Fruit fly (Drosophila melanogaster) whole organism, embryonic: Measurements from ENCODE around the gene CG12783.
A peak's percentile ranks its signal among the peaks of the same experiment; 100 is the strongest.

ENCODE experiments used
- Asciz ChIP-seq: fragments of 200-800 bp; sonication (Bioruptor generic); optimal IDR thresholded peaks from 2 replicates; lab custom pipeline; 2017; ENCODE audit warnings: missing biosample characterization, mild to moderate bottlenecking, missing genetic modification characterization, missing genetic modification reagents
- Atf6 ChIP-seq: fragments of 200-800 bp; sonication (Bioruptor generic); IDR thresholded peaks from 2 replicates; pipeline ENCODE4 v1.3.6; 2022; ENCODE audit warnings: missing biosample characterization, missing genetic modification characterization
- CG10654 ChIP-seq: fragments of 200-800 bp; sonication (Bioruptor generic); optimal IDR thresholded peaks from 2 replicates; lab custom pipeline; 2016; ENCODE audit warnings: missing biosample characterization, missing genetic modification characterization
- CG11723 ChIP-seq: fragments of 200-800 bp; sonication (Bioruptor generic); optimal IDR thresholded peaks from 2 replicates; lab custom pipeline; 2017; ENCODE audit warnings: missing biosample characterization, mild to moderate bottlenecking, missing genetic modification characterization
- CG13624 ChIP-seq: fragments of 200-800 bp; sonication (Bioruptor generic); optimal IDR thresholded peaks from 2 replicates; lab custom pipeline; 2016; ENCODE audit warnings: missing biosample characterization, missing genetic modification characterization
- CG14710 ChIP-seq: fragments of 200-800 bp; sonication (Bioruptor generic); optimal IDR thresholded peaks from 3 replicates; lab custom pipeline; 2019; ENCODE audit warnings: missing biosample characterization, mild to moderate bottlenecking, missing genetic modification characterization, moderate library complexity
- CG14860 ChIP-seq: fragments of 200-800 bp; sonication (Bioruptor generic); IDR thresholded peaks from 3 replicates; pipeline ENCODE4 v1.3.6; 2022; ENCODE audit warnings: missing biosample characterization, missing genetic modification characterization; ENCODE audit not compliant: partially characterized antibody
- CG15073 ChIP-seq: fragments of 200-800 bp; sonication (Bioruptor generic); optimal IDR thresholded peaks from 2 replicates; lab custom pipeline; 2016; ENCODE audit warnings: missing biosample characterization, missing genetic modification characterization
- CG16813 ChIP-seq: fragments of 200-800 bp; sonication (Bioruptor generic); IDR thresholded peaks from 3 replicates; pipeline ENCODE4 v1.3.6; 2022; ENCODE audit warnings: missing biosample characterization, missing genetic modification characterization; ENCODE audit not compliant: partially characterized antibody
- CG2129 ChIP-seq: fragments of 200-800 bp; sonication (Bioruptor generic); IDR thresholded peaks from 2 replicates; pipeline ENCODE4 v1.3.6; 2022; ENCODE audit warnings: missing biosample characterization, missing genetic modification characterization; ENCODE audit not compliant: partially characterized antibody
- CG31224 ChIP-seq: fragments of 200-800 bp; sonication (Bioruptor generic); IDR thresholded peaks from 2 replicates; pipeline ENCODE4 v1.3.6; 2022; ENCODE audit warnings: missing biosample characterization, missing genetic modification characterization
- CG42726 ChIP-seq: fragments of 200-800 bp; sonication (Bioruptor generic); IDR thresholded peaks from 2 replicates; pipeline ENCODE4 v1.3.6; 2022; ENCODE audit warnings: missing biosample characterization, missing genetic modification characterization; ENCODE audit not compliant: partially characterized antibody
- CG43689 ChIP-seq: fragments of 200-800 bp; sonication (Bioruptor generic); IDR thresholded peaks from 2 replicates; pipeline ENCODE4 v1.3.6; 2022; ENCODE audit warnings: missing biosample characterization, missing genetic modification characterization
- CG4617 ChIP-seq: fragments of 200-800 bp; sonication (Bioruptor generic); optimal IDR thresholded peaks from 3 replicates; lab custom pipeline; 2016; ENCODE audit warnings: missing biosample characterization, missing genetic modification characterization, borderline replicate concordance
- CG6175 ChIP-seq: fragments of 200-800 bp; sonication (Bioruptor generic); IDR thresholded peaks from 3 replicates; pipeline ENCODE4 v1.3.6; 2022; ENCODE audit warnings: missing biosample characterization, missing genetic modification characterization
- CG9215 ChIP-seq: fragments of 200-800 bp; sonication (Bioruptor generic); IDR thresholded peaks from 2 replicates; pipeline ENCODE4 v1.3.6; 2022; ENCODE audit warnings: missing biosample characterization, missing genetic modification characterization
- CG9797 ChIP-seq: fragments of 200-800 bp; sonication (Bioruptor generic); optimal IDR thresholded peaks from 3 replicates; lab custom pipeline; 2018; ENCODE audit warnings: missing biosample characterization, mild to moderate bottlenecking, missing genetic modification characterization
- CTCF ChIP-seq: fragments of 200-800 bp; sonication (Bioruptor generic); optimal IDR thresholded peaks from 2 replicates; lab custom pipeline; 2017; ENCODE audit warnings: missing biosample characterization, mild to moderate bottlenecking, missing genetic modification characterization, moderate library complexity
- Dip2 ChIP-seq: fragments of 200-800 bp; sonication (Bioruptor generic); IDR thresholded peaks from 2 replicates; pipeline ENCODE4 v1.3.6; 2022; ENCODE audit warnings: missing biosample characterization, missing genetic modification characterization
- Dip3 ChIP-seq: fragments of 200-800 bp; sonication (Bioruptor generic); optimal IDR thresholded peaks from 3 replicates; lab custom pipeline; 2016; ENCODE audit warnings: missing biosample characterization, missing genetic modification characterization
- Ets97D ChIP-seq: fragments of 200-800 bp; sonication (Bioruptor generic); optimal IDR thresholded peaks from 3 replicates; lab custom pipeline; 2016; ENCODE audit warnings: missing biosample characterization, missing genetic modification characterization
- Gsc ChIP-seq: fragments of 200-800 bp; sonication (Bioruptor generic); IDR thresholded peaks from 2 replicates; pipeline ENCODE4 v1.3.6; 2022; ENCODE audit warnings: missing biosample characterization, missing genetic modification characterization
- HLH3B ChIP-seq: fragments of 200-800 bp; sonication (Bioruptor generic); IDR thresholded peaks from 2 replicates; pipeline ENCODE4 v1.3.6; 2022; ENCODE audit warnings: missing biosample characterization, missing genetic modification characterization
- HmgD ChIP-seq: fragments of 200-800 bp; sonication (Bioruptor generic); optimal IDR thresholded peaks from 3 replicates; lab custom pipeline; 2016; ENCODE audit warnings: missing biosample characterization, missing genetic modification characterization
- Hmx ChIP-seq: fragments of 200-800 bp; sonication (Bioruptor generic); optimal IDR thresholded peaks from 2 replicates; lab custom pipeline; 2016; ENCODE audit warnings: missing biosample characterization, missing genetic modification characterization
- Lhr ChIP-seq: fragments of 200-800 bp; sonication (Bioruptor generic); optimal IDR thresholded peaks from 3 replicates; lab custom pipeline; 2017; ENCODE audit warnings: mild to moderate bottlenecking, missing biosample characterization, missing genetic modification reagents, missing genetic modification characterization
- MESR4 ChIP-seq: fragments of 200-800 bp; sonication (Bioruptor generic); optimal IDR thresholded peaks from 2 replicates; lab custom pipeline; 2018; ENCODE audit warnings: missing biosample characterization, mild to moderate bottlenecking, missing genetic modification characterization, moderate library complexity
- NFAT ChIP-seq: fragments of 200-800 bp; sonication (Bioruptor generic); IDR thresholded peaks from 2 replicates; pipeline ENCODE4 v1.3.6; 2022; ENCODE audit warnings: missing biosample characterization, missing genetic modification characterization
- Neu2 ChIP-seq: fragments of 200-800 bp; sonication (Bioruptor generic); optimal IDR thresholded peaks from 3 replicates; lab custom pipeline; 2016; ENCODE audit warnings: missing biosample characterization, missing genetic modification characterization, borderline replicate concordance
- Nf-YC ChIP-seq: fragments of 200-800 bp; optimal IDR thresholded peaks from 3 replicates; lab custom pipeline; 2019; ENCODE audit warnings: missing biosample characterization, mild to moderate bottlenecking, missing genetic modification characterization, moderate library complexity
- Oli ChIP-seq: fragments of 200-800 bp; sonication (Bioruptor generic); optimal IDR thresholded peaks from 2 replicates; lab custom pipeline; 2018; ENCODE audit warnings: missing biosample characterization, mild to moderate bottlenecking, missing genetic modification characterization, moderate library complexity
- Ravus ChIP-seq: fragments of 200-800 bp; sonication (Bioruptor generic); IDR thresholded peaks from 2 replicates; pipeline ENCODE4 v1.3.6; 2022; ENCODE audit warnings: missing biosample characterization, missing genetic modification characterization
- Trl ChIP-seq, 3 experiments: fragments of >200 bp in 2 of 3; fragments of 200-800 bp in 1 of 3; sonication (Bioruptor generic) in 1 of 3; optimal IDR thresholded peaks; 2 replicates in 1 of 3; 3 replicates in 2 of 3; lab custom pipeline; 2016 to 2017; ENCODE audit warnings: missing biosample characterization in 1 of 3, missing genetic modification characterization in 1 of 3
- al ChIP-seq: fragments of 200-800 bp; sonication (Bioruptor generic); IDR thresholded peaks from 2 replicates; pipeline ENCODE4 v1.3.6; 2022; ENCODE audit warnings: missing biosample characterization, missing genetic modification characterization
- az2 ChIP-seq: fragments of 200-800 bp; sonication (Bioruptor generic); optimal IDR thresholded peaks from 3 replicates; lab custom pipeline; 2016; ENCODE audit warnings: missing biosample characterization, missing genetic modification characterization
- bcd ChIP-seq: fragments of 200-800 bp; sonication (Bioruptor generic); optimal IDR thresholded peaks from 2 replicates; lab custom pipeline; 2017; ENCODE audit warnings: missing biosample characterization, mild to moderate bottlenecking, missing genetic modification characterization
- chif ChIP-seq, 2 experiments: fragments of 200-800 bp; sonication (Bioruptor generic); optimal IDR thresholded peaks; 3 replicates each; lab custom pipeline; 2016; ENCODE audit warnings: missing biosample characterization in 2 of 2, missing genetic modification characterization in 2 of 2
- corto ChIP-seq: fragments of 200-800 bp; sonication (Bioruptor generic); optimal IDR thresholded peaks from 2 replicates; lab custom pipeline; 2016; ENCODE audit warnings: missing biosample characterization, mild to moderate bottlenecking, missing genetic modification characterization, moderate library complexity
- fd102C ChIP-seq: fragments of 200-800 bp; sonication (Bioruptor generic); optimal IDR thresholded peaks from 2 replicates; lab custom pipeline; 2018; ENCODE audit warnings: missing biosample characterization, mild to moderate bottlenecking, missing genetic modification characterization, moderate library complexity
- gfzf ChIP-seq: fragments of 200-800 bp; sonication (Bioruptor generic); optimal IDR thresholded peaks from 2 replicates; lab custom pipeline; 2016; ENCODE audit warnings: missing biosample characterization, mild to moderate bottlenecking, missing genetic modification characterization, moderate library complexity
- grau ChIP-seq: fragments of 200-800 bp; optimal IDR thresholded peaks from 3 replicates; lab custom pipeline; 2019; ENCODE audit warnings: missing biosample characterization, mild to moderate bottlenecking, missing genetic modification characterization, moderate library complexity
- h ChIP-seq: fragments of >200 bp; optimal IDR thresholded peaks from 2 replicates; lab custom pipeline; 2017
- hb ChIP-seq: fragments of 200-800 bp; sonication (Bioruptor generic); IDR thresholded peaks from 3 replicates; pipeline ENCODE4 v1.3.6; 2022; ENCODE audit warnings: missing biosample characterization, missing genetic modification characterization; ENCODE audit not compliant: partially characterized antibody
- jigr1 ChIP-seq: fragments of 200-800 bp; sonication (Bioruptor generic); IDR thresholded peaks from 3 replicates; pipeline ENCODE4 v1.3.6; 2022; ENCODE audit warnings: missing biosample characterization, missing genetic modification characterization
- seq ChIP-seq: fragments of 200-800 bp; sonication (Bioruptor generic); IDR thresholded peaks from 2 replicates; pipeline ENCODE4 v1.3.6; 2022; ENCODE audit warnings: missing biosample characterization, missing genetic modification characterization
- sr ChIP-seq: fragments of 200-800 bp; sonication (Bioruptor generic); IDR thresholded peaks from 3 replicates; pipeline ENCODE4 v1.3.6; 2022; ENCODE audit warnings: missing biosample characterization, missing genetic modification characterization
- stwl ChIP-seq: fragments of 200-800 bp; sonication (Bioruptor generic); optimal IDR thresholded peaks from 3 replicates; lab custom pipeline; 2018; ENCODE audit warnings: missing biosample characterization, mild to moderate bottlenecking, missing genetic modification characterization, moderate library complexity
- tap ChIP-seq: fragments of 200-800 bp; optimal IDR thresholded peaks from 3 replicates; lab custom pipeline; 2019; ENCODE audit warnings: missing biosample characterization, mild to moderate bottlenecking, missing genetic modification characterization, moderate library complexity
- tna ChIP-seq: fragments of 200-800 bp; sonication (Bioruptor generic); IDR thresholded peaks from 2 replicates; pipeline ENCODE4 v1.3.6; 2022; ENCODE audit warnings: missing biosample characterization, missing genetic modification characterization; ENCODE audit not compliant: partially characterized antibody
- trem ChIP-seq: fragments of 200-800 bp; optimal IDR thresholded peaks from 3 replicates; lab custom pipeline; 2019; ENCODE audit warnings: missing biosample characterization, mild to moderate bottlenecking, missing genetic modification characterization, moderate library complexity
- wdn ChIP-seq: fragments of 200-800 bp; sonication (Bioruptor generic); IDR thresholded peaks from 2 replicates; pipeline ENCODE4 v1.3.6; 2022; ENCODE audit warnings: missing biosample characterization, missing genetic modification characterization

The CG12783 gene

dm6 chr3R:16640005-16640408 is 26.8 kb upstream of the CG12783 start, which contains the start of gene nonA-l (continued):
- TF ChIP-seq NFAT (no peak), CG9797 (peak; percentile 61), stwl (tag; lab: Kevin White, UChicago) (peak; percentile 83), hb (peak; percentile 71), Dip2 (GFP tag; lab: Robert Waterston, UW) (no peak), Ravus (GFP tag; lab: Robert Waterston, UW) (no peak), wdn (GFP tag; lab: Robert Waterston, UW) (no peak), CG43689 (GFP tag; lab: Robert Waterston, UW) (no peak), CG9215 (GFP tag; lab: Robert Waterston, UW) (no peak), CG4617 (GFP tag; lab: Kevin White, UChicago) (peak; percentile 62), Asciz (GFP tag; lab: Kevin White, UChicago) (no peak), fd102C (GFP tag; lab: Kevin White, UChicago) (no peak), al (GFP tag; lab: Robert Waterston, UW) (no peak), sr (GFP tag; lab: Robert Waterston, UW) (no peak), Nf-YC (tag; lab: Kevin White, UChicago) (peak; percentile 51), bcd (GFP tag; lab: Kevin White, UChicago) (no peak), h (lab: Kevin White, UChicago) (no peak), tap (tag; lab: Kevin White, UChicago) (no peak), CG10654 (GFP tag; lab: Kevin White, UChicago) (no peak), CG16813 (GFP tag; lab: Robert Waterston, UW) (peak; percentile 88), jigr1 (GFP tag; lab: Robert Waterston, UW) (no peak), CG2129 (GFP tag; lab: Robert Waterston, UW) (peak; percentile 61), Atf6 (GFP tag; lab: Robert Waterston, UW) (no peak), Neu2 (GFP tag; lab: Kevin White, UChicago) (no peak), HmgD (GFP tag; lab: Kevin White, UChicago) (no peak), CG6175 (no peak), Dip3 (no peak), seq (GFP tag; lab: Robert Waterston, UW) (no peak), CG42726 (0 out of 2 replicates have a peak, but pooled peaks have one; percentile 4), CG13624 (GFP tag; lab: Kevin White, UChicago) (no peak), tna (peak; percentile 73), Gsc (GFP tag; lab: Robert Waterston, UW) (no peak), chif (GFP tag; optimal IDR thresholded peaks at IDR 0.05; lab: Kevin White, UChicago) (no peak), gfzf (GFP tag; lab: Kevin White, UChicago) (peak; percentile 88), MESR4 (GFP tag; lab: Kevin White, UChicago) (peak; percentile 75), CTCF (GFP tag; lab: Kevin White, UChicago) (peak; percentile 51), az2 (GFP tag; lab: Kevin White, UChicago) (no peak), CG14860 (GFP tag; lab: Robert Waterston, UW) (peak; percentile 83), Lhr (GFP tag; lab: Kevin White, UChicago) (peak; percentile 38), HLH3B (GFP tag; lab: Robert Waterston, UW) (no peak), Oli (tag; lab: Kevin White, UChicago) (no peak), Hmx (GFP tag; lab: Kevin White, UChicago) (no peak), Trl (optimal IDR thresholded peaks at IDR 0.05; lab: Kevin White, UChicago) (no peak), Trl (GFP tag; optimal IDR thresholded peaks at IDR 0.05; lab: Kevin White, UChicago) (no peak), trem (tag; lab: Kevin White, UChicago) (peak; percentile 53), grau (tag; lab: Kevin White, UChicago) (no peak), Ets97D (peak; percentile 61), CG14710 (peak; percentile 64), CG31224 (GFP tag; lab: Robert Waterston, UW) (no peak), CG11723 (no peak), CG15073 (no peak), corto (GFP tag; lab: Kevin White, UChicago) (no peak)
